Fruit fly (Drosophila melanogaster): ENCODE measurements around the gene CG42831.

Gene CG42831

DNA sequence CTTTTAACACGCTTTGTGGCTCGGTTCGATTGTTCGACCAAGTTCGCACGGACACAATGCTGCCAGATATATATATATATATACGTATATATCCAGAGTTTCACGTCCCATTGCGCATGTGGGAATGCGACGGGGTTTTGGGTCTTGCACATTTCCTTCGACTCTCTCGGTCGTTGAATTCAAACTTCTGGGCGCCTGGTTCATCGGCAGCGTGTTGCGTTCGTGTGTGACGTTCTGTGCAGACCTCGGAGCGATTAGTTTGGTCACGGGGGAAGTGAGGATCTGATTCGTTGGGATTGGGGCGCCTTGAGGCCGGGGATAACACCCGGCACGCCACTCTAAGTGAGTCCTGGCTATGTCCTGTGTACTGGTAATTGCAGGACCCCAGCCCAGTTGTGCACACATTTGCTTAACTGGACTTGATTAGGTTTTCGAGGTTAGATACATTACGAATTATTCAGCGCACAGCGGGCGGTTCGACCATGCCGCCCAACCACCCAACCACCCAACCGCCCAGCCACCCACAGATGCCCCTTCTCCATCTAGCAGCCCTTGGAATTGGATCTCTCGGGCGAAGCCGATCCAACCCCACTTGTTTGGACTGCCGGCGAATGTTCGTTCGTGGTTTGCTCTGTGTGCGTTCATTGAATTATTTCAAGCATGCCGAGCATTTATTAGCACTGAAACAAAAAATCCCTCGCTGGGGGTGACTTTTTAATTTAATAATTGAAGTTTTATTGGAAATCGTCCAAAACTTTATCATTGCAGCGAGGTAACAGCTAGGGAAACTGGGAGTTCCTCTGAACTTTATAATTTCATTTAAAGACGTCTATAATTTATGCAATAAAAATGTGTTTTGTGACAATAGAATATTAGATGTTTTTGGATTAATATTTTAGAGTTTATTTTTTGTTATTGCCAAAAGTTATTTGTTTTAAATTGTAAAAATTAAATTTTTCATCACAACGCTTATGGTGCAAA, 3.3 kb downstream of the CG42831 start:
- TF ChIP-seq sv (GFP tag; optimal IDR thresholded peaks at IDR 0.05) (no peak), Dfd (GFP tag; optimal IDR thresholded peaks at IDR 0.05) (peak; percentile 59)

DNA sequence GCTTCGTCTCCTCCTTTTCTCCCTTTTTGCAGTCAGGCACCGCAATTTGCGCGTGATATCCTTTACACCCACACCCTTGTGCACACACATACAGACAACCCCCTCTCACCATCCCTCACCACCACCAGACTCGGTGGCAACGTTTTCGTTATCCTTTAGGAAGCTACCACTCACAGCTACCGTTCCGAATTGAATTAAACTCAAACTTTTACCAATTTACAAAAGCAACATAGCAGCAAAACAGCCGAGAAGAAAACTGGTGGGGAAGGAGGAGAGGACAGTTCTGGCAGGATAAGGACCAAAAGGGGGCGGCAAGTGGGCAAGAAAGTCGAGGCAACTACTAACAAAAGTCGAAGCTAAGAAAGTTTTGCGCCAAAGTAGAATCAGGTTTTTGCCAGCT, 6.8 kb downstream of the CG42831 start:
- TF ChIP-seq Sp1 (GFP tag; optimal IDR thresholded peaks at IDR 0.05) = no peak
- TF ChIP-seq sage (GFP tag; optimal IDR thresholded peaks at IDR 0.05) = no peak
- no peak for TF ChIP-seq Hr83 (GFP tag; optimal IDR thresholded peaks at IDR 0.05; ENCODE audit: poor library complexity, severe bottlenecking)
- no peak for TF ChIP-seq CG9705 (GFP tag; optimal IDR thresholded peaks at IDR 0.05)
- TF ChIP-seq jim (GFP tag; optimal IDR thresholded peaks at IDR 0.05) = no peak
- TF ChIP-seq dl (GFP tag; optimal IDR thresholded peaks at IDR 0.05; ENCODE audit: insufficient read depth in 1 of 2, partially characterized antibody in 2 of 2) = no peak
- no peak for TF ChIP-seq lola (GFP tag; optimal IDR thresholded peaks at IDR 0.05)
- no peak for TF ChIP-seq CG32264 (GFP tag; optimal IDR thresholded peaks at IDR 0.05)
- no peak for TF ChIP-seq N (GFP tag; optimal IDR thresholded peaks at IDR 0.05)
- no peak for TF ChIP-seq GATAd (GFP tag; optimal IDR thresholded peaks at IDR 0.05)
- TF ChIP-seq br (GFP tag; optimal IDR thresholded peaks at IDR 0.05) = no peak
- TF ChIP-seq woc (GFP tag; optimal IDR thresholded peaks at IDR 0.05) = no peak
- no peak for TF ChIP-seq Jra (GFP tag; optimal IDR thresholded peaks at IDR 0.05)

DNA sequence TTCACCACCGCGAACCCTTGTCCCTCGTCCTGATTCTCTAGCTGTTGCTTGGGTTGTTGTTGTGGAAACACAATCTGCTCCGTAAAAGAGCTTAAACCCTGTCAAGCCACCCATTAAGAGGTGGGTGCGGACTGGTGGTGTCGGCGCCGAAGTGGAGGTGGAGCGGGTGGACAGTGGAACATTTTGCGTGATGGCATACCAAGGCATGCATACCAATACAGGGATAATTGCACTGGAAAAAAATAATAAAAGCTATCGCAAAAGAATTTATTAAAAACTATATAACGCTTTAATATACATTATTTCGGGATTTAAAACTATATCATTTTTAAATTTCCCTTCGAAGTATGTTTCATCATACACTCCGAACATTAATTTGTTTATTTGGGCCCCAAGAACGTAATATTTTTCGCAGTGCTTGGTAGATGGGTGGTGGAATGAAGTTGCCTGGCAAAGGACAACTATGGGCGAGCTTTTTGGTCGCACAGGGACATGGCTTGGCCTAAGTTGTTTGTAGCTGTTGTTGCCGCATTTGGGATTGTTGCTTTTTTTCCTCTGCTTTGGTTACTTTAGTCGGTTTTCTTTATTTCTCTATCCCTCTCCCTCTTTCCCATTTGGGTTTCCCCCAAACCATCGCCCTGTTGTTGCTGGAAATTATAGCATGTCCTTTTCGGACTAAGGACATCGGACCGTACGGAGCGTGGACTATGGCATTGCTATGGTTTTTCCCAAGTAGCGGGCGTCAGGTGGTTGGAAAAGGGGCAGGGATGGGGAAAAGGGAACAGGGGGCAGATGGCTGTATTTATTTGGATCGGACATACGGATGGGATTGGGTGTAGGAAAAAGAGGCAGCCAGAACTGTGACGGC, 8.0 kb downstream of the CG42831 start:
- TF ChIP-seq Sp1 (GFP tag; optimal IDR thresholded peaks at IDR 0.05) (peak; percentile 15), dsf (GFP tag; optimal IDR thresholded peaks at IDR 0.05; ENCODE audit: borderline replicate concordance) (no peak), foxo (GFP tag; optimal IDR thresholded peaks at IDR 0.05) (peak in 1 of 2 experiments; percentile 43), h (GFP tag; optimal IDR thresholded peaks at IDR 0.05) (peak; percentile 39), Dif (GFP tag; optimal IDR thresholded peaks at IDR 0.05; ENCODE audit: partially characterized antibody) (no peak), sv (GFP tag; optimal IDR thresholded peaks at IDR 0.05) (peak; percentile 55), HLH106 (tag; optimal IDR thresholded peaks at IDR 0.05) (peak; percentile 35), pan (optimal IDR thresholded peaks at IDR 0.05) (no peak), OdsH (GFP tag; optimal IDR thresholded peaks at IDR 0.05) (peak; percentile 21), tai (GFP tag; optimal IDR thresholded peaks at IDR 0.05) (no peak), br (GFP tag; optimal IDR thresholded peaks at IDR 0.05) (no peak), Rel (GFP tag; optimal IDR thresholded peaks at IDR 0.05) (no peak), Rel (tag; optimal IDR thresholded peaks at IDR 0.05) (no peak), jim (GFP tag; optimal IDR thresholded peaks at IDR 0.05) (no peak), fru (GFP tag; optimal IDR thresholded peaks at IDR 0.05) (peak; percentile 35), psq (GFP tag; optimal IDR thresholded peaks at IDR 0.05) (peak; percentile 35), ey (GFP tag; optimal IDR thresholded peaks at IDR 0.05) (peak; percentile 33)

DNA sequence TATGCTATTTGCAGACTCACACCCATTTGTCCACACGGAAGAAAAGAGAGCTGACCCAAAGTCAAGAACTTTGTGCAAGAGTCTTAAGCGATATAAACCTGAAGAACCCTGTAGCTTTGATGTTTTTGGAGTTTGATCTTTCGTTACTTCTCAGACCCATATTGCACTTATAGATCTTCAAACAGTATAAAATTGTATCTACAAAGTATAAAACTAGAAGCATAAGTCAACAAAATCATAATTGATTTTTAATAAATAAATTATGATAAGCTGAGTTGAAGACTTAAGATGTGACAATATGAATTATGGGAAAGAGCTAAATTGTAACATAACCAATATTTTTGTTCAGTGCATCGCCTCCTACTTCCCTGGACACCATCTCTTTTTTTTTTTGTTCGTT, 12.7 kb downstream of the CG42831 start:
- no peak for TF ChIP-seq lola (GFP tag; optimal IDR thresholded peaks at IDR 0.05)
- TF ChIP-seq foxo (GFP tag; optimal IDR thresholded peaks at IDR 0.05) = peak in 1 of 2 experiments; percentile 2

DNA sequence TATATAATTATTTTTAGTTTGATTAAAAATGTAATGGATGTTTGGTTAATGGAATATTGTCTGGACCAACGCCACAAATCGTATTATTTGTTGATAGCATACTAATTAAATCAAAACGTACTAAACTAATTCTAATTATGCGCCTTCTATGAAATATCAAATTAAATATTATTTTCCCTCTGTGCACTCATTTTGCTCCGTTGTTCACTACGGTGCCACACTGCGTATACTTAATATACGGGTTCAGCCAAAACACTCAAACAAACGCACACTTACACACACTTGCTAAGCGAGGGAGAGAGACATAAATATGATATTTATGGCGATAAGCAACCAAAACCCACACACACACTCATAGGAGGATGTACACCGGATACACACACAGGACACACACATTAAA, 14.5 kb downstream of the CG42831 start:
- TF ChIP-seq lola (GFP tag; optimal IDR thresholded peaks at IDR 0.05) = no peak
- no peak for TF ChIP-seq OdsH (GFP tag; optimal IDR thresholded peaks at IDR 0.05)
- TF ChIP-seq pan (optimal IDR thresholded peaks at IDR 0.05) = no peak
- no peak for TF ChIP-seq CG9705 (GFP tag; optimal IDR thresholded peaks at IDR 0.05)
- TF ChIP-seq Hnf4 (GFP tag; optimal IDR thresholded peaks at IDR 0.05) = no peak
- no peak for TF ChIP-seq usp (GFP tag; optimal IDR thresholded peaks at IDR 0.05)
- no peak for TF ChIP-seq N (GFP tag; optimal IDR thresholded peaks at IDR 0.05)
- TF ChIP-seq HLH106 (tag; optimal IDR thresholded peaks at IDR 0.05) = no peak
- TF ChIP-seq Jra (GFP tag; optimal IDR thresholded peaks at IDR 0.05) = no peak
- no peak for TF ChIP-seq Hr83 (GFP tag; optimal IDR thresholded peaks at IDR 0.05; ENCODE audit: poor library complexity, severe bottlenecking)
- TF ChIP-seq tai (GFP tag; optimal IDR thresholded peaks at IDR 0.05) = no peak
- TF ChIP-seq br (GFP tag; optimal IDR thresholded peaks at IDR 0.05) = no peak
- no peak for TF ChIP-seq jim (GFP tag; optimal IDR thresholded peaks at IDR 0.05)
- TF ChIP-seq h (GFP tag; optimal IDR thresholded peaks at IDR 0.05) = no peak
- no peak for TF ChIP-seq Dfd (GFP tag; optimal IDR thresholded peaks at IDR 0.05)
- no peak for TF ChIP-seq rgr (GFP tag; optimal IDR thresholded peaks at IDR 0.05)
- no peak for TF ChIP-seq Hr78 (GFP tag; optimal IDR thresholded peaks at IDR 0.05)
- TF ChIP-seq sv (GFP tag; optimal IDR thresholded peaks at IDR 0.05) = no peak
